Worm (Caenorhabditis elegans) whole organism, early embryonic: ENCODE data around the gene Y56A3A.16.

ENCODE experiments used
- B0310.2 ChIP-seq: sonication (generic microtip); optimal IDR thresholded peaks from 2 replicates; lab custom pipeline; 2016; ENCODE audit warnings: mild to moderate bottlenecking, missing genetic modification characterization, missing compliant biosample characterization
- F13C5.2 ChIP-seq: sonication (generic microtip); optimal IDR thresholded peaks from 2 replicates; lab custom pipeline; 2017; ENCODE audit warnings: mild to moderate bottlenecking, missing genetic modification characterization, inconsistent platforms, missing compliant biosample characterization
- aly-1 ChIP-seq: sonication (generic microtip); optimal IDR thresholded peaks from 2 replicates; lab custom pipeline; 2016; ENCODE audit warnings: missing genetic modification characterization, missing compliant biosample characterization
- ama-1 ChIP-seq: fragments of 150-350 bp; optimal IDR thresholded peaks from 2 replicates; lab custom pipeline; 2014
- ceh-36 ChIP-seq: sonication (generic microtip); optimal IDR thresholded peaks from 2 replicates; lab custom pipeline; 2016; ENCODE audit warnings: missing genetic modification characterization, inconsistent platforms, missing compliant biosample characterization
- flt-1 ChIP-seq: fragments of 200-800 bp; sonication (Bioruptor generic); IDR thresholded peaks from 2 replicates; pipeline ENCODE4 v1.3.6; 2022; ENCODE audit warnings: missing genetic modification characterization, missing compliant biosample characterization
- hmbx-1 ChIP-seq: sonication (generic microtip); optimal IDR thresholded peaks from 2 replicates; lab custom pipeline; 2016; ENCODE audit warnings: mild to moderate bottlenecking, missing genetic modification characterization, missing compliant biosample characterization
- hmg-4 ChIP-seq: fragments of 200-800 bp; sonication (Bioruptor generic); optimal IDR thresholded peaks from 2 replicates; lab custom pipeline; 2018; ENCODE audit warnings: mild to moderate bottlenecking, missing genetic modification characterization, missing compliant biosample characterization
- pes-1 ChIP-seq: fragments of 200-800 bp; sonication (Bioruptor generic); IDR thresholded peaks from 2 replicates; pipeline ENCODE4 v1.3.6; 2022; ENCODE audit warnings: missing genetic modification reagents, missing genetic modification characterization, missing compliant biosample characterization
- scrt-1 ChIP-seq: fragments of 200-800 bp; sonication (Bioruptor generic); IDR thresholded peaks from 2 replicates; pipeline ENCODE4 v1.3.6; 2022; ENCODE audit warnings: missing genetic modification characterization, missing compliant biosample characterization
- tbx-11 ChIP-seq: fragments of 200-800 bp; sonication (Bioruptor generic); IDR thresholded peaks from 2 replicates; pipeline ENCODE4 v1.3.6; 2022; ENCODE audit warnings: missing genetic modification characterization, missing compliant biosample characterization
- tbx-37 ChIP-seq: fragments of 200-800 bp; sonication (Bioruptor generic); conservative IDR thresholded peaks from 2 replicates; pipeline ENCODE4 v1.3.6; 2022; ENCODE audit warnings: missing genetic modification reagents, missing genetic modification characterization, missing compliant biosample characterization
- tra-4 ChIP-seq: sonication (generic microtip); optimal IDR thresholded peaks from 2 replicates; lab custom pipeline; 2017; ENCODE audit warnings: missing genetic modification characterization, missing compliant biosample characterization

ce11 chrIII:11949276-11949879 is 35.3 kb upstream of the Y56A3A.16 start:
- TF ChIP-seq tra-4 (tag; lab: Kevin White, UChicago) (no peak), ama-1 (no peak), aly-1 (tag; lab: Kevin White, UChicago) (no peak), tbx-37 (GFP tag; lab: Robert Waterston, UW) (no peak), hmg-4 (no peak), pes-1 (no peak), tbx-11 (GFP tag; lab: Robert Waterston, UW) (no peak), ceh-36 (tag; lab: Kevin White, UChicago) (no peak), hmbx-1 (tag; lab: Kevin White, UChicago) (no peak), F13C5.2 (tag; lab: Kevin White, UChicago) (no peak), scrt-1 (GFP tag; lab: Robert Waterston, UW) (no peak), B0310.2 (tag; lab: Kevin White, UChicago) (no peak), flt-1 (GFP tag; lab: Robert Waterston, UW) (no peak)
